Worm (Caenorhabditis elegans): Measurements from ENCODE around the gene sre-12.

DNA sequence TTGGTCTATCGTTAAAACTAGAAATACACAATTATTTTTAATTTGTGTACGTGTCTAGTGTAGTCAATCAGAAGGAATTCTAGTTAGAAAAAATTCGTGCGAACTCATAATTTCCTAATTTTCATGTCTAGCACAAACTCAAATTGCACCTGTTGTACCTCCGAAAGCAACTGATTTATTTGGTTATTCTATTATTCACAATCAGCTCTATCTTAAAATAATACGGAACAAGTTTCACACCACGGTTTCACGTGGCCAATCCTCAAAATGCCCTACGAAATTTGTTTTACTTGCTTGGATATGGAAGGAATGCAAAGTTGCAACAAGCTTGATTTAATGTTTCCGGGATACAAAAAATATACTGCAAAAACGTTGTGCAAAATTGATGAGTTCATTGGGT lies 33.7 kb upstream of the sre-12 start, which contains the start of gene srw-127:
- TF ChIP-seq med-1 (GFP tag; optimal IDR thresholded peaks at IDR 0.05; ENCODE audit: insufficient read depth) (no peak), ztf-23 (GFP tag; IDR thresholded peaks at IDR 0.05) (no peak), ref-1 (GFP tag; conservative IDR thresholded peaks at IDR 0.05) (no peak), tab-1 (GFP tag; IDR thresholded peaks at IDR 0.05) (no peak), ztf-29 (GFP tag; IDR thresholded peaks at IDR 0.05) (no peak)
